Fruit fly (Drosophila melanogaster) whole organism, embryonic: ENCODE data around the gene BHD.
A peak's percentile ranks its signal among the peaks of the same experiment; 100 is the strongest.

ENCODE experiments used
- BtbVII ChIP-seq: fragments of 200-800 bp; sonication (Bioruptor generic); optimal IDR thresholded peaks from 3 replicates; lab custom pipeline; 2017; ENCODE audit warnings: missing biosample characterization, mild to moderate bottlenecking, missing genetic modification characterization
- Bteb2 ChIP-seq: fragments of 200-800 bp; sonication (Bioruptor generic); optimal IDR thresholded peaks from 2 replicates; lab custom pipeline; 2016; ENCODE audit warnings: missing biosample characterization, missing genetic modification characterization
- CG11456 ChIP-seq: fragments of 200-800 bp; sonication (Bioruptor generic); IDR thresholded peaks from 3 replicates; pipeline ENCODE4 v1.3.6; 2022; ENCODE audit warnings: missing biosample characterization, missing genetic modification characterization
- CG1233 ChIP-seq: fragments of 200-800 bp; sonication (Bioruptor generic); optimal IDR thresholded peaks from 4 replicates; lab custom pipeline; 2018; ENCODE audit warnings: missing biosample characterization, mild to moderate bottlenecking, missing genetic modification characterization
- CG12942 ChIP-seq: fragments of 200-800 bp; sonication (Bioruptor generic); optimal IDR thresholded peaks from 3 replicates; lab custom pipeline; 2016; ENCODE audit warnings: missing biosample characterization, missing genetic modification characterization
- CG14014 ChIP-seq: fragments of 200-800 bp; sonication (Bioruptor generic); IDR thresholded peaks from 2 replicates; pipeline ENCODE4 v1.3.6; 2022; ENCODE audit warnings: missing biosample characterization, missing genetic modification characterization
- CG14050 ChIP-seq: fragments of 200-800 bp; sonication (Bioruptor generic); IDR thresholded peaks from 3 replicates; pipeline ENCODE4 v1.3.6; 2022; ENCODE audit warnings: missing biosample characterization, missing genetic modification characterization
- CG14441 ChIP-seq: fragments of 200-800 bp; sonication (Bioruptor generic); IDR thresholded peaks from 2 replicates; pipeline ENCODE4 v1.3.6; 2022; ENCODE audit warnings: missing biosample characterization, missing genetic modification characterization
- CG14710 ChIP-seq: fragments of 200-800 bp; sonication (Bioruptor generic); optimal IDR thresholded peaks from 3 replicates; lab custom pipeline; 2019; ENCODE audit warnings: missing biosample characterization, mild to moderate bottlenecking, missing genetic modification characterization, moderate library complexity
- CG15269 ChIP-seq: fragments of 200-800 bp; sonication (Bioruptor generic); optimal IDR thresholded peaks from 2 replicates; lab custom pipeline; 2018; ENCODE audit warnings: missing biosample characterization, mild to moderate bottlenecking, missing genetic modification characterization, moderate library complexity
- CG15479 ChIP-seq: fragments of 200-800 bp; sonication (Bioruptor generic); optimal IDR thresholded peaks from 3 replicates; lab custom pipeline; 2019; ENCODE audit warnings: missing biosample characterization, mild to moderate bottlenecking, missing genetic modification characterization, moderate library complexity
- CG15696 ChIP-seq: fragments of 200-800 bp; sonication (Bioruptor generic); optimal IDR thresholded peaks from 2 replicates; lab custom pipeline; 2019; ENCODE audit warnings: missing biosample characterization, mild to moderate bottlenecking, missing genetic modification characterization, moderate library complexity
- CG18262 ChIP-seq: fragments of 200-800 bp; optimal IDR thresholded peaks from 3 replicates; lab custom pipeline; 2019; ENCODE audit warnings: missing biosample characterization, mild to moderate bottlenecking, missing genetic modification characterization, moderate library complexity
- CG18599 ChIP-seq: fragments of 200-800 bp; sonication (Bioruptor generic); optimal IDR thresholded peaks from 3 replicates; lab custom pipeline; 2017; ENCODE audit warnings: missing biosample characterization, missing genetic modification characterization, mild to moderate bottlenecking, moderate library complexity, missing genetic modification reagents
- CG2116 ChIP-seq: fragments of 200-800 bp; sonication (Bioruptor generic); optimal IDR thresholded peaks from 3 replicates; lab custom pipeline; 2018; ENCODE audit warnings: missing biosample characterization, mild to moderate bottlenecking, missing genetic modification characterization
- CG2712 ChIP-seq: fragments of 200-800 bp; optimal IDR thresholded peaks from 3 replicates; lab custom pipeline; 2019; ENCODE audit warnings: missing biosample characterization, mild to moderate bottlenecking, missing genetic modification characterization, moderate library complexity
- CG31441 ChIP-seq: fragments of 200-800 bp; sonication (Bioruptor generic); IDR thresholded peaks from 2 replicates; pipeline ENCODE4 v1.3.6; 2022; ENCODE audit warnings: missing biosample characterization, missing genetic modification characterization
- CG32772 ChIP-seq: fragments of 200-800 bp; sonication (Bioruptor generic); IDR thresholded peaks from 2 replicates; pipeline ENCODE4 v1.3.6; 2022; ENCODE audit warnings: missing biosample characterization, missing genetic modification characterization
- CG8089 ChIP-seq: fragments of 200-800 bp; sonication (Bioruptor generic); optimal IDR thresholded peaks from 3 replicates; lab custom pipeline; 2016; ENCODE audit warnings: missing biosample characterization, missing genetic modification characterization
- Chrac-16 ChIP-seq: fragments of 200-800 bp; sonication (Bioruptor generic); optimal IDR thresholded peaks from 3 replicates; lab custom pipeline; 2016; ENCODE audit warnings: missing biosample characterization, missing genetic modification characterization
- CrebB ChIP-seq: fragments of 200-800 bp; sonication (Bioruptor generic); optimal IDR thresholded peaks from 3 replicates; lab custom pipeline; 2018; ENCODE audit warnings: missing biosample characterization, mild to moderate bottlenecking, missing genetic modification characterization
- D19A ChIP-seq: fragments of 200-800 bp; optimal IDR thresholded peaks from 3 replicates; lab custom pipeline; 2019; ENCODE audit warnings: missing biosample characterization, mild to moderate bottlenecking, missing genetic modification characterization, moderate library complexity
- D19B ChIP-seq: fragments of 200-800 bp; sonication (Bioruptor generic); optimal IDR thresholded peaks from 2 replicates; lab custom pipeline; 2017; ENCODE audit warnings: missing biosample characterization, mild to moderate bottlenecking, missing genetic modification characterization
- Gsc ChIP-seq: fragments of 200-800 bp; sonication (Bioruptor generic); IDR thresholded peaks from 2 replicates; pipeline ENCODE4 v1.3.6; 2022; ENCODE audit warnings: missing biosample characterization, missing genetic modification characterization
- HLH3B ChIP-seq: fragments of 200-800 bp; sonication (Bioruptor generic); IDR thresholded peaks from 2 replicates; pipeline ENCODE4 v1.3.6; 2022; ENCODE audit warnings: missing biosample characterization, missing genetic modification characterization
- NC2β ChIP-seq: fragments of 200-800 bp; sonication (Bioruptor generic); optimal IDR thresholded peaks from 2 replicates; lab custom pipeline; 2016; ENCODE audit warnings: missing biosample characterization, missing genetic modification characterization
- NK7.1 ChIP-seq: fragments of 200-800 bp; sonication (Bioruptor generic); optimal IDR thresholded peaks from 3 replicates; lab custom pipeline; 2016; ENCODE audit warnings: missing biosample characterization, missing genetic modification characterization
- Nf-YC ChIP-seq: fragments of 200-800 bp; optimal IDR thresholded peaks from 3 replicates; lab custom pipeline; 2019; ENCODE audit warnings: missing biosample characterization, mild to moderate bottlenecking, missing genetic modification characterization, moderate library complexity
- Oaz ChIP-seq: fragments of 200-800 bp; sonication (Bioruptor generic); IDR thresholded peaks from 2 replicates; pipeline ENCODE4 v1.3.6; 2022; ENCODE audit warnings: missing biosample characterization, missing genetic modification characterization
- Stat92E ChIP-seq, 3 experiments: fragments of >200 bp in 2 of 3; fragments of 200-800 bp in 1 of 3; sonication (Bioruptor generic) in 1 of 3; optimal IDR thresholded peaks; 2 replicates each; lab custom pipeline; 2017 to 2019; ENCODE audit warnings: missing biosample characterization in 3 of 3, missing genetic modification characterization in 3 of 3, mild to moderate bottlenecking in 1 of 3, moderate library complexity in 1 of 3
- ara ChIP-seq: fragments of 200-800 bp; sonication (Bioruptor generic); IDR thresholded peaks from 2 replicates; pipeline ENCODE4 v1.3.6; 2022; ENCODE audit warnings: missing biosample characterization, missing genetic modification characterization
- chinmo ChIP-seq: fragments of 200-800 bp; sonication (Bioruptor generic); IDR thresholded peaks from 4 replicates; pipeline ENCODE4 v1.3.6; 2022; ENCODE audit warnings: missing biosample characterization, missing genetic modification characterization; ENCODE audit not compliant: partially characterized antibody
- crp ChIP-seq, 2 experiments: fragments of 200-800 bp; sonication (Bioruptor generic); optimal IDR thresholded peaks; 2 replicates in 1 of 2; 3 replicates in 1 of 2; lab custom pipeline; 2017; ENCODE audit warnings: missing biosample characterization in 2 of 2, missing genetic modification characterization in 2 of 2, mild to moderate bottlenecking in 1 of 2, moderate library complexity in 1 of 2
- dimm ChIP-seq: fragments of 200-800 bp; sonication (Bioruptor generic); IDR thresholded peaks from 2 replicates; pipeline ENCODE4 v1.3.6; 2022; ENCODE audit warnings: missing biosample characterization, missing genetic modification characterization
- emc ChIP-seq: fragments of 200-800 bp; sonication (Bioruptor generic); optimal IDR thresholded peaks from 2 replicates; lab custom pipeline; 2016; ENCODE audit warnings: missing biosample characterization, missing genetic modification characterization
- fru ChIP-seq: fragments of >200 bp; optimal IDR thresholded peaks from 2 replicates; lab custom pipeline; 2017
- gcm ChIP-seq: fragments of 200-800 bp; sonication (Bioruptor generic); optimal IDR thresholded peaks from 2 replicates; lab custom pipeline; 2019; ENCODE audit warnings: missing biosample characterization, mild to moderate bottlenecking, missing genetic modification characterization, moderate library complexity
- gem ChIP-seq: fragments of 200-800 bp; sonication (Bioruptor generic); optimal IDR thresholded peaks from 2 replicates; lab custom pipeline; 2019; ENCODE audit warnings: missing biosample characterization, mild to moderate bottlenecking, missing genetic modification characterization, moderate library complexity
- jumu ChIP-seq: fragments of 200-800 bp; sonication (Bioruptor generic); optimal IDR thresholded peaks from 3 replicates; lab custom pipeline; 2016; ENCODE audit warnings: missing biosample characterization, missing genetic modification characterization
- kay ChIP-seq: fragments of 200-800 bp; sonication (Bioruptor generic); optimal IDR thresholded peaks from 2 replicates; lab custom pipeline; 2016; ENCODE audit warnings: missing biosample characterization, missing genetic modification characterization
- nau ChIP-seq: fragments of 200-800 bp; sonication (Bioruptor generic); optimal IDR thresholded peaks from 3 replicates; lab custom pipeline; 2017; ENCODE audit warnings: missing biosample characterization, mild to moderate bottlenecking, missing genetic modification characterization, missing genetic modification reagents
- nerfin-1 ChIP-seq: fragments of 200-800 bp; sonication (Bioruptor generic); optimal IDR thresholded peaks from 3 replicates; lab custom pipeline; 2019; ENCODE audit warnings: missing biosample characterization, mild to moderate bottlenecking, missing genetic modification characterization, moderate library complexity
- peb ChIP-seq: fragments of 200-800 bp; sonication (Bioruptor generic); IDR thresholded peaks from 2 replicates; pipeline ENCODE4 v1.3.6; 2022; ENCODE audit warnings: missing biosample characterization, missing genetic modification characterization
- pfk ChIP-seq: fragments of 200-800 bp; sonication (Bioruptor generic); optimal IDR thresholded peaks from 2 replicates; lab custom pipeline; 2018; ENCODE audit warnings: missing biosample characterization, mild to moderate bottlenecking, missing genetic modification characterization, moderate library complexity
- pros ChIP-seq: fragments of 200-800 bp; sonication (Bioruptor generic); optimal IDR thresholded peaks from 3 replicates; lab custom pipeline; 2019; ENCODE audit warnings: missing biosample characterization, mild to moderate bottlenecking, missing genetic modification characterization, moderate library complexity
- shn ChIP-seq: fragments of 200-800 bp; sonication (Bioruptor generic); optimal IDR thresholded peaks from 3 replicates; lab custom pipeline; 2016; ENCODE audit warnings: missing biosample characterization, missing genetic modification characterization
- slp2 ChIP-seq: fragments of 200-800 bp; sonication (Bioruptor generic); optimal IDR thresholded peaks from 2 replicates; lab custom pipeline; 2016; ENCODE audit warnings: missing biosample characterization, missing genetic modification characterization
- unc-4 ChIP-seq: fragments of 200-800 bp; sonication (Bioruptor generic); IDR thresholded peaks from 2 replicates; pipeline ENCODE4 v1.3.6; 2022; ENCODE audit warnings: missing biosample characterization, missing genetic modification characterization; ENCODE audit not compliant: partially characterized antibody
- vnd ChIP-seq: fragments of 200-800 bp; sonication (Bioruptor generic); IDR thresholded peaks from 3 replicates; pipeline ENCODE4 v1.3.6; 2022; ENCODE audit warnings: missing biosample characterization, missing genetic modification characterization; ENCODE audit not compliant: partially characterized antibody
- wor ChIP-seq: fragments of 200-800 bp; sonication (Bioruptor generic); IDR thresholded peaks from 2 replicates; pipeline ENCODE4 v1.3.6; 2022; ENCODE audit warnings: missing biosample characterization, missing genetic modification characterization
- zen2 ChIP-seq: fragments of 200-800 bp; sonication (Bioruptor generic); IDR thresholded peaks from 3 replicates; pipeline ENCODE4 v1.3.6; 2022; ENCODE audit warnings: missing biosample characterization, missing genetic modification characterization; ENCODE audit not compliant: partially characterized antibody

The BHD gene

DNA sequence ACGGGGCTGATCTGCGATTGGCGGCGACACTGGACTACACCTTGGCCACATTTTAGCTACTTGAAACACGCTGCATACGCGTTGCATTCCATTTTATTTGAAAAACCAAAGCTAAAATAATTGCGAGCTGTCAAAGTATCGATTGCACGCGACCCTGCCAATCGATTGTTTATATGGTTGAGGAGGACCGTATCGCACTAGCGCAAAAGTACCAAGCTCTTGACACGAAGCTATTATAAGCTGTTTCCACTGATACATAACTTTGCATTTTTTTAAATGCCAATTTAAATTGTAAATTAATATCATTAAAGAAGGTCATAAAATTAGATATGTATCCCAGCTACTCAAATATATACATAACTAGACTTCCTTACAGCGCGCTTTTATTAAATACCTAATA lies 10.8 kb downstream of the BHD start, which contains the start of gene Cdc27 (continued):
- peak; percentile 21 for TF ChIP-seq CG15269
- TF ChIP-seq Chrac-16 (GFP tag; lab: Kevin White, UChicago) = peak; percentile 39
- peak; percentile 61; the same call in 1 of the 3 replicates for TF ChIP-seq zen2 (GFP tag; lab: Robert Waterston, UW)
- peak; percentile 9 for TF ChIP-seq kay (GFP tag; lab: Kevin White, UChicago)
- TF ChIP-seq BtbVII = no peak
- no peak for TF ChIP-seq wor
- peak; percentile 66 for TF ChIP-seq gem
- TF ChIP-seq Gsc = no peak
- no peak for TF ChIP-seq CG12942 (GFP tag; lab: Kevin White, UChicago)
- TF ChIP-seq CG31441 (GFP tag; lab: Robert Waterston, UW) = 0 out of 2 replicates have a peak, but pooled peaks have one; percentile 29
- no peak for TF ChIP-seq HLH3B (GFP tag; lab: Robert Waterston, UW)
- no peak for TF ChIP-seq CG14441 (GFP tag; lab: Robert Waterston, UW)
- TF ChIP-seq CG11456 = no peak
- TF ChIP-seq CG2116 (GFP tag; lab: Kevin White, UChicago) = peak; percentile 72
- TF ChIP-seq NK7.1 (GFP tag; lab: Kevin White, UChicago) = no peak
- TF ChIP-seq jumu (GFP tag; lab: Kevin White, UChicago) = no peak
- TF ChIP-seq CG2712 (tag; lab: Kevin White, UChicago) = peak; percentile 60
- no peak for TF ChIP-seq CG14014
- peak in 1 of 3 experiments; percentile 50 for TF ChIP-seq Stat92E (GFP tag; optimal IDR thresholded peaks at IDR 0.05; lab: Kevin White, UChicago)
- TF ChIP-seq dimm = no peak
- TF ChIP-seq CG18599 (GFP tag; lab: Kevin White, UChicago) = no peak
- no peak for TF ChIP-seq pros (GFP tag; lab: Kevin White, UChicago)
- TF ChIP-seq CG14710 (tag; lab: Kevin White, UChicago) = peak; percentile 50
- TF ChIP-seq CG32772 (GFP tag; lab: Robert Waterston, UW) = no peak
- no peak for TF ChIP-seq gcm (GFP tag; lab: Kevin White, UChicago)
- TF ChIP-seq ara = no peak
- TF ChIP-seq Nf-YC (tag; lab: Kevin White, UChicago) = peak; percentile 38
- peak; percentile 19 for TF ChIP-seq D19A (tag; lab: Kevin White, UChicago)
- no peak for TF ChIP-seq nerfin-1 (tag; lab: Kevin White, UChicago)
- TF ChIP-seq pfk (GFP tag; lab: Kevin White, UChicago) = no peak
- peak; percentile 29 for TF ChIP-seq Bteb2
- TF ChIP-seq vnd (GFP tag; lab: Robert Waterston, UW) = peak; percentile 78
- peak; percentile 61 for TF ChIP-seq NC2β (GFP tag; lab: Kevin White, UChicago)
- TF ChIP-seq chinmo = peak; percentile 55; the same call in 1 of the 4 replicates
- TF ChIP-seq CrebB = no peak
- TF ChIP-seq CG15696 (tag; lab: Kevin White, UChicago) = no peak
- TF ChIP-seq CG1233 (GFP tag; lab: Kevin White, UChicago) = no peak
- no peak for TF ChIP-seq D19B
- TF ChIP-seq crp (GFP tag; optimal IDR thresholded peaks at IDR 0.05; lab: Kevin White, UChicago) = peak in 1 of 2 experiments; percentile 4
- peak; percentile 85 for TF ChIP-seq unc-4 (GFP tag; lab: Robert Waterston, UW)
- TF ChIP-seq fru = no peak
- no peak for TF ChIP-seq Oaz (GFP tag; lab: Robert Waterston, UW)
- no peak for TF ChIP-seq emc (GFP tag; lab: Kevin White, UChicago)
- TF ChIP-seq CG8089 (GFP tag; lab: Kevin White, UChicago) = no peak
- no peak for TF ChIP-seq nau (GFP tag; lab: Kevin White, UChicago)
- no peak for TF ChIP-seq shn (GFP tag; lab: Kevin White, UChicago)
- TF ChIP-seq peb (GFP tag; lab: Robert Waterston, UW) = no peak
- no peak for TF ChIP-seq slp2 (GFP tag; lab: Kevin White, UChicago)
- TF ChIP-seq CG14050 (GFP tag; lab: Robert Waterston, UW) = no peak
- peak; percentile 34 for TF ChIP-seq CG18262
- TF ChIP-seq CG15479 = no peak
